Worm (Caenorhabditis elegans): ENCODE data around the gene sir-2.2.

DNA sequence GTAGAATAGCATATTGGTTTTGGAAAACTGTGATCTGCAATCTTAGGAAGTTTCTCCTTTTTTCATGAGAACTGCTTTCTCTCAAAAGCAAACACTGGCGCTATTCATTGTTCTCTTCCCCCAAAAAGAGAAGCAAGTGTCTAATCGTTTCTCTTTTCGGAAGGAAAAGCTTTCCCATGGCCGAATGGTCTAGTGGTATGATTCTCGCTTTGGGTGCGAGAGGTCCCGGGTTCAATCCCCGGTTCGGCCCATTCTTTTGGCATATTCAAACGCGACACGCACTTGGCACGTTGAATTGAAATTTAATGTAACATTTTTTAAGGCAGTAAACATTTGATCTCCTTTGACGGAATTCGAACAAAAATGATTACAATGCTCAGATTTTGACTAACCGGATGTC is 20.0 kb upstream of the sir-2.2 start:
- TF ChIP-seq him-1 (tag; optimal IDR thresholded peaks at IDR 0.05) = no peak
- TF ChIP-seq W03F9.2 (tag; optimal IDR thresholded peaks at IDR 0.05) = no peak

Measured in whole organism, L4/young adult.